Fruit fly (Drosophila melanogaster) whole organism: Measurements from ENCODE around the gene skd.

Experiments
- CG8478 ChIP-seq: fragments of >200 bp; optimal IDR thresholded peaks from 2 replicates; lab custom pipeline; 2018; ENCODE audit warnings: inconsistent platforms
- Dll ChIP-seq: fragments of >200 bp; optimal IDR thresholded peaks from 2 replicates; lab custom pipeline; 2017
- EcR ChIP-seq, 2 experiments: fragments of >200 bp; optimal IDR thresholded peaks; 2 replicates each; lab custom pipeline; 2017; ENCODE audit warnings: missing biosample characterization in 2 of 2, missing genetic modification characterization in 2 of 2, missing genetic modification reagents in 2 of 2
- pan ChIP-seq: fragments of >200 bp; optimal IDR thresholded peaks from 2 replicates; lab custom pipeline; 2017
- psq ChIP-seq: fragments of >200 bp; optimal IDR thresholded peaks from 2 replicates; lab custom pipeline; 2017
- usp ChIP-seq: fragments of >200 bp; optimal IDR thresholded peaks from 2 replicates; lab custom pipeline; 2017; ENCODE audit warnings: missing biosample characterization, missing genetic modification characterization, mixed read lengths

The skd gene

dm6 chr3L:21056792-21057567 lies 29.7 kb upstream of the skd start:
- TF ChIP-seq pan (lab: Kevin White, UChicago) (peak; percentile 82), Dll (lab: Kevin White, UChicago) (no peak)

- TF ChIP-seq CG8478 (lab: Kevin White, UChicago) (no peak), psq (lab: Kevin White, UChicago) (no peak), Dll (lab: Kevin White, UChicago) (no peak), EcR (GFP tag; optimal IDR thresholded peaks at IDR 0.05; lab: Kevin White, UChicago) (no peak), usp (GFP tag; lab: Kevin White, UChicago) (no peak), pan (lab: Kevin White, UChicago) (no peak)
Observed at dm6 chr3L:21056290-21056689, 29.1 kb upstream of the skd start.

- TF ChIP-seq EcR (GFP tag; optimal IDR thresholded peaks at IDR 0.05; lab: Kevin White, UChicago) (no peak), pan (lab: Kevin White, UChicago) (no peak)
Observed at dm6 chr3L:21055839-21056238, 28.6 kb upstream of the skd start.

- TF ChIP-seq EcR (GFP tag; optimal IDR thresholded peaks at IDR 0.05; lab: Kevin White, UChicago) = no peak
- TF ChIP-seq Dll (lab: Kevin White, UChicago) = no peak
- no peak for TF ChIP-seq psq (lab: Kevin White, UChicago)
- TF ChIP-seq usp (GFP tag; lab: Kevin White, UChicago) = no peak
- no peak for TF ChIP-seq pan (lab: Kevin White, UChicago)
- no peak for TF ChIP-seq CG8478 (lab: Kevin White, UChicago)
Observed at dm6 chr3L:21054894-21055270, 27.6 kb upstream of the skd start.

- TF ChIP-seq Dll (lab: Kevin White, UChicago) (no peak), psq (lab: Kevin White, UChicago) (no peak), usp (GFP tag; lab: Kevin White, UChicago) (no peak), CG8478 (lab: Kevin White, UChicago) (no peak), pan (lab: Kevin White, UChicago) (no peak), EcR (GFP tag; optimal IDR thresholded peaks at IDR 0.05; lab: Kevin White, UChicago) (no peak)
Observed at dm6 chr3L:21054188-21054893, 27.1 kb upstream of the skd start.

DNA sequence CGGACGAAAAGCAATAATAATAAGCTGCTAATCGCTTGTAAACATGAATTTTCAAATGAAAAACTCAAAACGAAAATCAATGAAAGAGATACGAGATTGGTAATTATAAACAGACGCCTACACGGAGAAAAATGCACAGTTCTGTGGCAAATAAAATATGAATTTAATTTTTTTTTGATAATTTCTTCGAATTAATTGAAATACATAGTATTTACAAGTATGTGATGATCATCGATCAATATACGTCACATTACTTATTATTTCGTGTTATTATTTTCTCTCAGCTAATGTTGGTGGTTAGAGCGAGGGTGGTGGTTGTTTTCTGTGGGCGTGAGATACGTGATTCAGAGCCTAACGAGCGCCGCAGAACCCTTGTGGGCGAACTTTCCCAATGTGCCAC lies 26.5 kb upstream of the skd start:
- TF ChIP-seq Dll (lab: Kevin White, UChicago) (no peak), pan (lab: Kevin White, UChicago) (no peak), usp (GFP tag; lab: Kevin White, UChicago) (no peak), psq (lab: Kevin White, UChicago) (no peak), EcR (GFP tag; optimal IDR thresholded peaks at IDR 0.05; lab: Kevin White, UChicago) (no peak), CG8478 (lab: Kevin White, UChicago) (no peak)

DNA sequence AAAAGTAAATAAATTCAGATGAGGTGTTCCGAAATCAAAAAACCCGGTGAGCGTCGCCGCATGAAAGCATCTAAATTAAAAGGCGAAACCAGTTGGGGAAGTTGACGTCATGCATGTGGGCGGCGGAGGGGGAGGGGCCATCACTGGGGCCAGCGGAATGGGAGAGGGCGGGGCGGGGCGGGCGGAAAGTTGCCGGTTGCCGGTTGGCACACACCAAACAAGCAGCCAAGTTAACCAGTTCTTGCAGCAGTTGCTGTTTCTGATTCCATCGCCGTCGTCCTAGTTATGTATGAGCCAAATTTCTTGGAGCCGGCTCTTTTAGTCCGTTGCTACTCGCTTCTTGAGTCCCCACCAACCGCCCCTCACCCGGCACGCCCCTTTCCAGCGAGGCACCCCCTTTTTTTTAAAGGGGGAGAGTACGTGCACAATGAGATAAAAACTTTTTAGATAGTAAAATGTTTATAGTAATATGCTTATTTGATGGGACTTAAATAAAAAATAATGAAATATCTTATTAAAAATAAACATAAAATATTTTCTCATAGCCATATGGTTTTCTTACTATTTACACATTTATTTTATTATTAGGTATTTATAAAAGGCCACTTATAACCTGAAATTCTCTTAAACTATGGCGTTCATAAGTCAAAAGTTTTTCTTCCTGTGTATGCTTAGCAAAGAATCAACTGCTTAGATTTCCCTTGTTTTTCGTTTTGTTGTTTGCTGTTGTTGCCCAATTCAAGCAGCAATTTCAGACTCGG lies 25.1 kb upstream of the skd start:
- TF ChIP-seq Dll (lab: Kevin White, UChicago) = no peak
- no peak for TF ChIP-seq pan (lab: Kevin White, UChicago)
- TF ChIP-seq usp (GFP tag; lab: Kevin White, UChicago) = no peak
- TF ChIP-seq EcR (GFP tag; optimal IDR thresholded peaks at IDR 0.05; lab: Kevin White, UChicago) = no peak
- no peak for TF ChIP-seq psq (lab: Kevin White, UChicago)
- TF ChIP-seq CG8478 (lab: Kevin White, UChicago) = no peak

- TF ChIP-seq Dll (lab: Kevin White, UChicago) (no peak), pan (lab: Kevin White, UChicago) (no peak), usp (GFP tag; lab: Kevin White, UChicago) (no peak), CG8478 (lab: Kevin White, UChicago) (no peak), EcR (GFP tag; optimal IDR thresholded peaks at IDR 0.05; lab: Kevin White, UChicago) (no peak), psq (lab: Kevin White, UChicago) (no peak)
Observed at dm6 chr3L:21050068-21050736, 23.0 kb upstream of the skd start.

- TF ChIP-seq EcR (GFP tag; optimal IDR thresholded peaks at IDR 0.05; lab: Kevin White, UChicago) (no peak), CG8478 (lab: Kevin White, UChicago) (no peak), Dll (lab: Kevin White, UChicago) (no peak), usp (GFP tag; lab: Kevin White, UChicago) (no peak), pan (lab: Kevin White, UChicago) (no peak), psq (lab: Kevin White, UChicago) (no peak)
Observed at dm6 chr3L:21049417-21049914, 22.2 kb upstream of the skd start.

dm6 chr3L:21047734-21048657 lies 20.8 kb upstream of the skd start:
- TF ChIP-seq CG8478 (lab: Kevin White, UChicago) (no peak), pan (lab: Kevin White, UChicago) (no peak), psq (lab: Kevin White, UChicago) (no peak), usp (GFP tag; lab: Kevin White, UChicago) (no peak), EcR (GFP tag; optimal IDR thresholded peaks at IDR 0.05; lab: Kevin White, UChicago) (no peak), Dll (lab: Kevin White, UChicago) (no peak)
